Fruit fly (Drosophila melanogaster): ENCODE data around the gene TTLL5.

dm6 chr3R:25126823-25127222 lies 4.1 kb upstream of the TTLL5 start:
- no peak for TF ChIP-seq Hr96 (GFP tag; optimal IDR thresholded peaks at IDR 0.05)
- TF ChIP-seq toe (GFP tag; optimal IDR thresholded peaks at IDR 0.05), result no peak
- TF ChIP-seq CG5204 (GFP tag; optimal IDR thresholded peaks at IDR 0.05), result no peak
- TF ChIP-seq Clk (GFP tag; optimal IDR thresholded peaks at IDR 0.05), result no peak
- no peak for TF ChIP-seq CG11617 (GFP tag; optimal IDR thresholded peaks at IDR 0.05)
- TF ChIP-seq bab1 (GFP tag; optimal IDR thresholded peaks at IDR 0.05), result no peak
- no peak for TF ChIP-seq CG7045 (GFP tag; optimal IDR thresholded peaks at IDR 0.05)
- TF ChIP-seq ovo (GFP tag; optimal IDR thresholded peaks at IDR 0.05), result no peak
- TF ChIP-seq cic (GFP tag; optimal IDR thresholded peaks at IDR 0.05), result no peak
- TF ChIP-seq cnc (optimal IDR thresholded peaks at IDR 0.05), result no peak
- no peak for TF ChIP-seq CG14711 (tag; optimal IDR thresholded peaks at IDR 0.05)
